Worm (Caenorhabditis elegans): ENCODE results near the gene cutl-5.

DNA sequence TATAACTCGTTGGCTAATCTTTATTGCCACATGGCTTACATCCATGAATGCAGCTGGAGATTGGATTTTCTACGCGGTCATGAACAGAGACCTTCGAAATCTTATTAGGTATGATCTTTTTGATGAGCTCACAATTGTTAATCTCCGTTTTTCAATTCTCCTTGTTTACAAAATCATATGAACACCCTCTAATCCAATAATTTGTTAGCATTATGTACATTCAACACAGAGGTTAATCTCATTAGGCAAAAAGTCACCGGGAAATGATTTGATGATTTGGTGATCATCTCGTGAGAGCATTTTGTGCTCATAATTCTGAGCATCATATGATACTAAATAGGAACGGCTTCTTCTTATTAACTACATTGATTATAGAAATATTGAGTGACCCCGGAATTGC is 30.5 kb upstream of the cutl-5 start:
- TF ChIP-seq W03F9.2 (tag; optimal IDR thresholded peaks at IDR 0.05) (no peak), him-1 (tag; optimal IDR thresholded peaks at IDR 0.05) (no peak), dao-5 (tag; optimal IDR thresholded peaks at IDR 0.05) (no peak)

Data from whole organism, L4/young adult.